Worm (Caenorhabditis elegans) whole organism, young adult: ENCODE results near the gene F40H3.3.

Experiments
- F55B11.4 ChIP-seq: sonication (generic microtip); optimal IDR thresholded peaks from 2 replicates; lab custom pipeline; 2016; ENCODE audit warnings: missing compliant biosample characterization, missing genetic modification characterization, borderline replicate concordance; ENCODE audit not compliant: insufficient read depth
- athp-1 ChIP-seq: sonication (generic microtip); optimal IDR thresholded peaks from 2 replicates; lab custom pipeline; 2017; ENCODE audit warnings: mild to moderate bottlenecking, missing genetic modification characterization, missing compliant biosample characterization
- ceh-79 ChIP-seq: sonication (generic microtip); optimal IDR thresholded peaks from 2 replicates; lab custom pipeline; 2017; ENCODE audit warnings: mild to moderate bottlenecking, missing genetic modification characterization, missing compliant biosample characterization
- ceh-91 ChIP-seq: fragments of 200-800 bp; sonication (Bioruptor generic); IDR thresholded peaks from 2 replicates; pipeline ENCODE4 v1.3.6; 2022; ENCODE audit warnings: missing genetic modification reagents, missing genetic modification characterization, missing compliant biosample characterization
- efl-1 ChIP-seq: fragments of 150-350 bp; optimal IDR thresholded peaks from 2 replicates; lab custom pipeline; 2014; ENCODE audit warnings: missing biosample characterization, missing genetic modification reagents, missing genetic modification characterization
- hsf-1 ChIP-seq: fragments of 200-800 bp; sonication (Bioruptor generic); IDR thresholded peaks from 2 replicates; pipeline ENCODE4 v1.3.6; 2022; ENCODE audit warnings: missing genetic modification reagents, missing genetic modification characterization, missing compliant biosample characterization
- madf-6 ChIP-seq: fragments of 200-800 bp; sonication (Bioruptor generic); IDR thresholded peaks from 2 replicates; pipeline ENCODE4 v1.3.6; 2022; ENCODE audit warnings: missing genetic modification reagents, missing genetic modification characterization, missing compliant biosample characterization
- nhr-27 ChIP-seq: fragments of 200-800 bp; sonication (Bioruptor generic); optimal IDR thresholded peaks from 2 replicates; lab custom pipeline; 2018; ENCODE audit warnings: mild to moderate bottlenecking, missing genetic modification characterization, moderate library complexity, missing compliant biosample characterization
- pha-4 ChIP-seq: fragments of 150-350 bp; sonication (generic microtip); optimal IDR thresholded peaks from 2 replicates; lab custom pipeline; 2014; ENCODE audit warnings: missing biosample characterization, missing genetic modification reagents, missing genetic modification characterization
- repo-1 ChIP-seq: sonication (generic microtip); optimal IDR thresholded peaks from 2 replicates; lab custom pipeline; 2017; ENCODE audit warnings: mild to moderate bottlenecking, missing genetic modification characterization, missing compliant biosample characterization
- snpc-4 ChIP-seq, 5 experiments: fragments of 150-350 bp in 1 of 5; sonication (generic microtip) in 4 of 5; optimal IDR thresholded peaks; 2 replicates each; lab custom pipeline; 2014 to 2018; ENCODE audit warnings: missing genetic modification characterization in 5 of 5, missing biosample characterization in 3 of 5, antibody characterized with exemption in 2 of 5, mild to moderate bottlenecking in 2 of 5, missing compliant biosample characterization in 2 of 5, missing genotype in 2 of 5, moderate library complexity in 2 of 5, missing genetic modification reagents in 1 of 5

DNA sequence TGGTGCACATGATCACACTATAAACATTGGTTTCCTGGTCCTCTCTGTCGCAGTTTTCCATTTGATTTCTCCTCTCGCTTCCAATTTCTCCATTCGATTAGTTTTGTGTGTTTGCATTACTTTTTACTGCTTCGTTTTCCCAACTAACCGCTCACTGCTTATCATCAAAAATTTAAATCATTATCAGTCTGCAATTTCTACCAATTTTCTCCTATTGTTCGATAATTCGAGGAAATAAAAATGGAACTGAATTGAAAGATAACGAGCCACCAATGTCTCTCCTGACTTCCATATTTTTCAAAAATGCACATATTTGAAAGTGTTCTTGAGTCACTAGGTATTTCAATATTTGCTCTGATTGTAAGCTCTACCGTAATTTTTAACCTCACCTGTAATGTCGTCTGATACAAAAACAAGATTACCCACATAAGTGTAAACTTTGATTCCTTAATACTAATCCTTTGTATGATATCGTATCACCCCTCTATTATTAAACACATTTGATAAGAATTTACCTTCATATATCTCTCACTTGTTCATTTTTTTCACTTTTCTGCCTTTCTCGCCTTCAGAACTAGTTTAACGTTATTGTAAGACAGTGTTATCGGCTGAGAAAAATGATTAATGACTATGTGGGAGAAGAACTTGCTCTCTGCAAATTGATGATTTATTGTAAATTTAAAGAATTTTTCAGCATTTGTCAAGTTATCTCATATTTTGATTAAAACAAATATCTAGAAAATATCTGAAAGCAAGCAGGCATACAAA is 6.9 kb downstream of the F40H3.3 start:
- no peak for TF ChIP-seq hsf-1 (GFP tag; lab: Robert Waterston, UW)
- TF ChIP-seq athp-1 (tag; lab: Kevin White, UChicago), result no peak
- no peak for TF ChIP-seq madf-6
- TF ChIP-seq nhr-27 (tag; lab: Kevin White, UChicago), result no peak
- TF ChIP-seq F55B11.4, result no peak
- TF ChIP-seq efl-1 (GFP tag; lab: Kevin White, UChicago), result no peak
- no peak for TF ChIP-seq repo-1 (tag; lab: Kevin White, UChicago)
- no peak for TF ChIP-seq ceh-79 (tag; lab: Kevin White, UChicago)
- no peak for TF ChIP-seq ceh-91 (GFP tag; lab: Robert Waterston, UW)
- no peak for TF ChIP-seq pha-4 (tag; lab: Kevin White, UChicago)
- no peak for TF ChIP-seq snpc-4 (GFP tag; optimal IDR thresholded peaks at IDR 0.05; lab: Kevin White, UChicago)
- TF ChIP-seq snpc-4 (tag; optimal IDR thresholded peaks at IDR 0.05; lab: Kevin White, UChicago), result no peak
